Fruit fly (Drosophila melanogaster): ENCODE measurements around the gene CG6432.

Gene CG6432

dm6 chr3R:24336622-24337021 is at the start of gene CG6432:
CG6432 (plus strand) TSS chr3R:24336922.
- no peak for TF ChIP-seq CG13204 (GFP tag; optimal IDR thresholded peaks at IDR 0.05)
- no peak for TF ChIP-seq CG10348 (GFP tag; IDR thresholded peaks at IDR 0.05)
- no peak for TF ChIP-seq CG32121 (GFP tag; IDR thresholded peaks at IDR 0.05)
- no peak for TF ChIP-seq Snoo (tag; optimal IDR thresholded peaks at IDR 0.05)
- no peak for TF ChIP-seq CG15710 (tag; optimal IDR thresholded peaks at IDR 0.05)
- no peak for TF ChIP-seq Ets98B (GFP tag; IDR thresholded peaks at IDR 0.05)
- no peak for TF ChIP-seq Pif1A (GFP tag; optimal IDR thresholded peaks at IDR 0.05)
- no peak for TF ChIP-seq rn (GFP tag; IDR thresholded peaks at IDR 0.05)
- no peak for TF ChIP-seq gl (tag; optimal IDR thresholded peaks at IDR 0.05)
- no peak for TF ChIP-seq EcR (GFP tag; optimal IDR thresholded peaks at IDR 0.05)

dm6 chr3R:24287157-24287556 is 49.6 kb upstream of the CG6432 start:
- no peak for TF ChIP-seq Ets98B (GFP tag; IDR thresholded peaks at IDR 0.05)
- TF ChIP-seq CG13204 (GFP tag; optimal IDR thresholded peaks at IDR 0.05) = peak; percentile 17
- TF ChIP-seq gl (tag; optimal IDR thresholded peaks at IDR 0.05) = peak; percentile 15
- TF ChIP-seq EcR (GFP tag; optimal IDR thresholded peaks at IDR 0.05) = peak; percentile 27

dm6 chr3R:24289768-24290349 is 46.9 kb upstream of the CG6432 start, which contains the start of the genes CG34290 and Uck:
CG34290 (minus strand) TSS chr3R:24289818.
Uck (plus strand) TSS chr3R:24290172.
- TF ChIP-seq D1 (tag; optimal IDR thresholded peaks at IDR 0.05) (no peak), CG15710 (tag; optimal IDR thresholded peaks at IDR 0.05) (peak; percentile 46), EcR (GFP tag; optimal IDR thresholded peaks at IDR 0.05) (no peak), CG9948 (tag; optimal IDR thresholded peaks at IDR 0.05) (no peak), CG12605 (GFP tag; IDR thresholded peaks at IDR 0.05) (no peak), CG17806 (tag; optimal IDR thresholded peaks at IDR 0.05) (no peak), Snoo (tag; optimal IDR thresholded peaks at IDR 0.05) (peak; percentile 72), fd96Ca (GFP tag; IDR thresholded peaks at IDR 0.05) (peak; percentile 36; the same call in 1 of the 3 replicates), CG4496 (GFP tag; IDR thresholded peaks at IDR 0.05) (peak; percentile 57; the same call in 2 of the 3 replicates), CG10348 (GFP tag; IDR thresholded peaks at IDR 0.05) (no peak), CG8301 (tag; optimal IDR thresholded peaks at IDR 0.05) (peak; percentile 20), Pif1A (GFP tag; optimal IDR thresholded peaks at IDR 0.05) (peak; percentile 28), CG8159 (tag; optimal IDR thresholded peaks at IDR 0.05) (peak; percentile 7), gl (tag; optimal IDR thresholded peaks at IDR 0.05) (peak; percentile 45), Ets98B (GFP tag; IDR thresholded peaks at IDR 0.05) (no peak; the same call in 1 of the 2 replicates), CG13204 (GFP tag; optimal IDR thresholded peaks at IDR 0.05) (no peak), CG14655 (GFP tag; optimal IDR thresholded peaks at IDR 0.05) (no peak), CG32121 (GFP tag; IDR thresholded peaks at IDR 0.05) (0 out of 2 replicates have a peak, but pooled peaks have one; percentile 26), Pif1B (GFP tag; optimal IDR thresholded peaks at IDR 0.05) (no peak), CG34367 (tag; optimal IDR thresholded peaks at IDR 0.05) (peak; percentile 52), rn (GFP tag; IDR thresholded peaks at IDR 0.05) (no peak)

dm6 chr3R:24293171-24293570 is 43.6 kb upstream of the CG6432 start:
- TF ChIP-seq rn (GFP tag; IDR thresholded peaks at IDR 0.05) (no peak), CG8159 (tag; optimal IDR thresholded peaks at IDR 0.05) (no peak), Pif1B (GFP tag; optimal IDR thresholded peaks at IDR 0.05) (no peak), CG14655 (GFP tag; optimal IDR thresholded peaks at IDR 0.05) (no peak)

DNA sequence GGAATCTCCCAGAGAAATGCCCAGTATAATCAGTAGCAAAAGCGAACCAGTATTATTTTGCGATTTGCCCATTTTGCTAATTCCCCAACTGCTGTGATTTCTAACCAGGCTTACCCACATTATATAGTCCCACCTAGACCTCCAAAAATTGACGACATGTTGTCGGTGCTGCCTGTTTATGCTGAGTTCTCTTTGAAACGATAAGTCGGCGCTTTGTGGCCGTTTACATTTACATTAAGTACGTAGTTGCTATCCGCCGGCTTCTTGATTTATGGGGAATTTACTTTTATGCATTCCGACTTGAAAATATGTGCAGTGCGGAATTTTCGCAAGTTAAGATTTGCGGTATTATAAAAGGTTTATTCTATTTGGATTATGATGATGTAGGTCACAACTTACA is 42.4 kb upstream of the CG6432 start, which contains the start of gene CG5715:
Gene CG5715, minus strand, starts transcription at position 101 of the 400 bp plus-strand sequence.
- TF ChIP-seq CG15710 (tag; optimal IDR thresholded peaks at IDR 0.05) (no peak), CG9948 (tag; optimal IDR thresholded peaks at IDR 0.05) (no peak)

- TF ChIP-seq gl (tag; optimal IDR thresholded peaks at IDR 0.05) (no peak), CG15710 (tag; optimal IDR thresholded peaks at IDR 0.05) (peak; percentile 17), CG14655 (GFP tag; optimal IDR thresholded peaks at IDR 0.05) (no peak), CG9948 (tag; optimal IDR thresholded peaks at IDR 0.05) (no peak), CG34367 (tag; optimal IDR thresholded peaks at IDR 0.05) (peak; percentile 45), CG12605 (GFP tag; IDR thresholded peaks at IDR 0.05) (0 out of 2 replicates have a peak, but pooled peaks have one; percentile 8), Pif1B (GFP tag; optimal IDR thresholded peaks at IDR 0.05) (no peak), fd96Ca (GFP tag; IDR thresholded peaks at IDR 0.05) (peak; percentile 46; the same call in 1 of the 3 replicates), Pif1A (GFP tag; optimal IDR thresholded peaks at IDR 0.05) (peak; percentile 8), D1 (tag; optimal IDR thresholded peaks at IDR 0.05) (no peak), CG4496 (GFP tag; IDR thresholded peaks at IDR 0.05) (peak; percentile 62; the same call in 2 of the 3 replicates), CG8301 (tag; optimal IDR thresholded peaks at IDR 0.05) (no peak), CG10348 (GFP tag; IDR thresholded peaks at IDR 0.05) (no peak), CG8159 (tag; optimal IDR thresholded peaks at IDR 0.05) (peak; percentile 22), CG32121 (GFP tag; IDR thresholded peaks at IDR 0.05) (peak; percentile 46), CG13204 (GFP tag; optimal IDR thresholded peaks at IDR 0.05) (no peak), Snoo (tag; optimal IDR thresholded peaks at IDR 0.05) (peak; percentile 45), rn (GFP tag; IDR thresholded peaks at IDR 0.05) (no peak), CG17806 (tag; optimal IDR thresholded peaks at IDR 0.05) (no peak), EcR (GFP tag; optimal IDR thresholded peaks at IDR 0.05) (peak; percentile 36), Ets98B (GFP tag; IDR thresholded peaks at IDR 0.05) (peak; percentile 21; the same call in 1 of the 2 replicates)
Measured at dm6 chr3R:24294784-24295555, 41.8 kb upstream of the CG6432 start, which contains the start of gene crb. crb (plus strand) TSS chr3R:24295078.

Data from whole organism, pupa.